Worm (Caenorhabditis elegans): ENCODE results near the gene ceh-7.

Gene ceh-7

DNA sequence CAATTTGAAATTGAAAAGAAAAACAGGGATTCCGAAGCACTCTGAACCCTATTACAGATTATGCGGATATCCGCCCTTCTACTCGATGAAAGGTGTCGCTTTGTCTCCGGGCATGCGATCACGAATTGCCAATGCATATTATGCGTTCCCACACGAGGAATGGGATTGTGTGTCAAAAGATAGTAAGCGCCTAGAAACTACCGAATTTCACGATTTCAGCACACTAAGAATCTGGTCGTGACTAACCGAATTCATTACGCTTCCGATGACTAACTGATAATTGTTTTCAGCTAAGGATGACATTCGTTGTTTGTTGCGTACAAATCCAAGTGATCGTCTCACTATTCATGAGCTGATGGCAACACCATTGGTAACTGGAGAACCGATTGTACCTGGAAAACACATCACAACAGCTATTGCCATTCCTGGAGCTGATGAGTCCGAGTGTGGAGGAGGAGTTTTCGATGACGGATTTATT lies 42.7 kb upstream of the ceh-7 start (continued):
- TF ChIP-seq egrh-3 (GFP tag; IDR thresholded peaks at IDR 0.05) (no peak), Y79H2A.3 (GFP tag; conservative IDR thresholded peaks at IDR 0.05) (0 out of 2 replicates have a peak, but pooled peaks have one; percentile 6), dox-1 (GFP tag; IDR thresholded peaks at IDR 0.05) (peak; percentile 52; the same call in 1 of the 2 replicates), egl-18 (GFP tag; IDR thresholded peaks at IDR 0.05) (no peak), lin-54 (GFP tag; optimal IDR thresholded peaks at IDR 0.05) (peak; percentile 8), attf-6 (GFP tag; IDR thresholded peaks at IDR 0.05) (no peak), ztf-28 (GFP tag; IDR thresholded peaks at IDR 0.05) (no peak), aptf-2 (GFP tag; conservative IDR thresholded peaks at IDR 0.05) (peak; percentile 50; the same call in 1 of the 2 replicates), B0261.1 (tag; optimal IDR thresholded peaks at IDR 0.05) (no peak), snpc-1.1 (tag; optimal IDR thresholded peaks at IDR 0.05; ENCODE audit: insufficient read depth) (no peak), attf-5 (GFP tag; optimal IDR thresholded peaks at IDR 0.05) (peak; percentile 29), T26A5.8 (tag; optimal IDR thresholded peaks at IDR 0.05) (peak; percentile 45), lin-26 (GFP tag; IDR thresholded peaks at IDR 0.05) (0 out of 2 replicates have a peak, but pooled peaks have one; percentile 47), C06A6.2 (GFP tag; conservative IDR thresholded peaks at IDR 0.05) (no peak; the same call in 1 of the 2 replicates), nhr-120 (GFP tag; IDR thresholded peaks at IDR 0.05) (no peak), him-1 (tag; optimal IDR thresholded peaks at IDR 0.05) (no peak)

DNA sequence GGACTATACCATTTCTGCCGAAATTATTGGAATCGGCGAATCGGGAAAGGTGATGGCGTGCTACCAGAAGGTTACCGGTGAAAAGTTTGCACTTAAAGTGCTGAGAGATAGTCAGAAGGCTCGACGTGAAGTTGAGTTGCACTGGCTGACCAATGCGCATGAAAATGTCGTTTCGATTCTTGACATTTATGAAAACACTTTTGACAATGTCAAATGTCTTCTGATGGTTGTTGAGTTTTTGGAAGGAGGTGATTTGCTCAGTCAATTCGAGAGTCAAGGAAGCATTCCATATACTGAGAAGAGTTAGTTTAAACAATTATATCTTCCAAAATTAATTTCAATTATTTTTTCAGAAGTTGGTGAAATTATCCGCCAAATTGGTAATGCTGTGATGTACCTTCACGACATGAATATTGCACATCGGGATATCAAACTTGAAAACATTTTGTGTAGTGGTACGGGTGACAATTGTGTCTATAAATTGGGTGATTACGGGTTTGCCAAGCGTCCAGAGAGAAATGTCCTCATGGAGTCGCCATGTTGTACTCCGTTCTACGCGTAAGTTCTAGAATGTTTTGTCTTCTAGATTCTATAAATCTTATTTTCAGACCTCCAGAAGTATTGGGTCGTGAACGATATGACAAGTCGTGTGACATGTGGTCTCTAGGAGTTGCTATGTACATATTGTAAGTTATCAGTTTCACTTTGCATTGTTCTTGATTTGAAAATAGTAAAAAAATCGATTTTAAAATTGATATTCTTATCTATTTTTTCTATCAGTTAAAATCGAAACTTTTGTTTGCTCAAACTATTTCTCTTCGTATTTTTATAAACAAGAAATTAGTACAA lies 42.0 kb upstream of the ceh-7 start:
- TF ChIP-seq F22D6.2 (tag; optimal IDR thresholded peaks at IDR 0.05) (no peak), egl-18 (GFP tag; IDR thresholded peaks at IDR 0.05) (no peak), mcd-1 (GFP tag; IDR thresholded peaks at IDR 0.05) (no peak), F57C9.4 (tag; optimal IDR thresholded peaks at IDR 0.05) (no peak), hmg-20 (GFP tag; IDR thresholded peaks at IDR 0.05) (no peak; the same call in 1 of the 2 replicates), nhr-90 (tag; optimal IDR thresholded peaks at IDR 0.05) (peak; percentile 22), lin-40 (tag; optimal IDR thresholded peaks at IDR 0.05) (no peak), egl-44 (GFP tag; IDR thresholded peaks at IDR 0.05) (no peak), unc-130 (GFP tag; optimal IDR thresholded peaks at IDR 0.05) (no peak), hrde-1 (tag; optimal IDR thresholded peaks at IDR 0.05; ENCODE audit: borderline replicate concordance) (no peak), nfya-1 (tag; optimal IDR thresholded peaks at IDR 0.05; ENCODE audit: borderline replicate concordance, insufficient read depth) (no peak), tbp1 (GFP tag; optimal IDR thresholded peaks at IDR 0.05) (no peak), nhr-80 (tag; optimal IDR thresholded peaks at IDR 0.05) (no peak), bed-1 (GFP tag; IDR thresholded peaks at IDR 0.05) (no peak), lag-1 (GFP tag; IDR thresholded peaks at IDR 0.05) (no peak), egrh-3 (GFP tag; IDR thresholded peaks at IDR 0.05) (no peak), hmg-1.2 (GFP tag; IDR thresholded peaks at IDR 0.05) (0 out of 2 replicates have a peak, but pooled peaks have one; percentile 2), snpc-4 (GFP tag; optimal IDR thresholded peaks at IDR 0.05) (no peak), snpc-4 (tag; optimal IDR thresholded peaks at IDR 0.05) (no peak), lin-54 (GFP tag; optimal IDR thresholded peaks at IDR 0.05) (no peak), repo-1 (tag; optimal IDR thresholded peaks at IDR 0.05) (peak; percentile 50), ets-4 (GFP tag; optimal IDR thresholded peaks at IDR 0.05) (no peak), let-607 (tag; optimal IDR thresholded peaks at IDR 0.05) (no peak), rpc-1 (optimal IDR thresholded peaks at IDR 0.05) (no peak), rpc-1 (tag; optimal IDR thresholded peaks at IDR 0.05) (no peak), lin-26 (GFP tag; IDR thresholded peaks at IDR 0.05) (no peak), madf-3 (GFP tag; IDR thresholded peaks at IDR 0.05) (0 out of 2 replicates have a peak, but pooled peaks have one; percentile 3), snpc-3.4 (tag; optimal IDR thresholded peaks at IDR 0.05) (no peak), ztf-28 (GFP tag; IDR thresholded peaks at IDR 0.05) (no peak), Y79H2A.3 (GFP tag; conservative IDR thresholded peaks at IDR 0.05) (no peak), B0035.1 (tag; optimal IDR thresholded peaks at IDR 0.05) (no peak), gei-17 (GFP tag; optimal IDR thresholded peaks at IDR 0.05) (no peak), aptf-2 (GFP tag; conservative IDR thresholded peaks at IDR 0.05) (no peak), mxl-1 (tag; optimal IDR thresholded peaks at IDR 0.05) (no peak), ama-1 (optimal IDR thresholded peaks at IDR 0.05) (peak; percentile 50), ama-1 (GFP tag; optimal IDR thresholded peaks at IDR 0.05) (peak in 1 of 2 experiments; percentile 36)

All from whole organism, young adult.